Worm (Caenorhabditis elegans) whole organism, L1 larva: Measurements from ENCODE around the gene sri-36.

Source experiments
- jun-1 ChIP-seq: fragments of 150-350 bp; optimal IDR thresholded peaks from 2 replicates; lab custom pipeline; 2014; ENCODE audit warnings: missing biosample characterization, missing genetic modification reagents, missing genetic modification characterization
- nhr-11 ChIP-seq: fragments of 150-350 bp; optimal IDR thresholded peaks from 2 replicates; lab custom pipeline; 2014; ENCODE audit warnings: missing biosample characterization, missing genetic modification characterization
- nhr-85 ChIP-seq: sonication (generic microtip); peaks from one replicate; lab custom pipeline; 2016; ENCODE audit warnings: missing genetic modification characterization, inconsistent platforms, missing compliant biosample characterization

ce11 chrII:2586861-2587554 is 1.6 kb upstream of the sri-36 start, which contains the start of the genes F33H12.7 and sri-39:
- peak; percentile 52 for TF ChIP-seq jun-1
- TF ChIP-seq nhr-85 (tag; lab: Kevin White, UChicago), result no peak
- no peak for TF ChIP-seq nhr-11 (tag; lab: Kevin White, UChicago)
